Fruit fly (Drosophila melanogaster) whole organism, embryonic: ENCODE measurements around the gene CG31100.

ENCODE experiments used
- CG10979 ChIP-seq: fragments of 200-800 bp; sonication (Bioruptor generic); optimal IDR thresholded peaks from 2 replicates; lab custom pipeline; 2018; ENCODE audit warnings: missing biosample characterization, mild to moderate bottlenecking, missing genetic modification characterization, moderate library complexity
- CG11723 ChIP-seq: fragments of 200-800 bp; sonication (Bioruptor generic); optimal IDR thresholded peaks from 2 replicates; lab custom pipeline; 2017; ENCODE audit warnings: missing biosample characterization, mild to moderate bottlenecking, missing genetic modification characterization
- CG13287 ChIP-seq: fragments of 200-800 bp; sonication (Bioruptor generic); IDR thresholded peaks from 2 replicates; pipeline ENCODE4 v1.3.6; 2022; ENCODE audit warnings: missing biosample characterization, missing genetic modification characterization; ENCODE audit not compliant: partially characterized antibody
- CG13296 ChIP-seq: fragments of 200-800 bp; sonication (Bioruptor generic); optimal IDR thresholded peaks from 3 replicates; lab custom pipeline; 2018; ENCODE audit warnings: missing biosample characterization, mild to moderate bottlenecking, missing genetic modification characterization
- CG14667 ChIP-seq: fragments of 200-800 bp; sonication (Bioruptor generic); IDR thresholded peaks from 2 replicates; pipeline ENCODE4 v1.3.6; 2022; ENCODE audit warnings: missing biosample characterization, missing genetic modification characterization
- CG14965 ChIP-seq: fragments of 200-800 bp; sonication (Bioruptor generic); optimal IDR thresholded peaks from 2 replicates; lab custom pipeline; 2016; ENCODE audit warnings: missing biosample characterization, missing genetic modification characterization, borderline replicate concordance
- CG17568 ChIP-seq: fragments of 200-800 bp; sonication (Bioruptor generic); optimal IDR thresholded peaks from 2 replicates; lab custom pipeline; 2018; ENCODE audit warnings: missing biosample characterization, mild to moderate bottlenecking, missing genetic modification characterization, moderate library complexity
- CG17802 ChIP-seq: fragments of 200-800 bp; sonication (Bioruptor generic); optimal IDR thresholded peaks from 2 replicates; lab custom pipeline; 2018; ENCODE audit warnings: missing biosample characterization, mild to moderate bottlenecking, missing genetic modification characterization, moderate library complexity
- CG18476 ChIP-seq: fragments of 200-800 bp; sonication (Bioruptor generic); optimal IDR thresholded peaks from 2 replicates; lab custom pipeline; 2016; ENCODE audit warnings: missing biosample characterization, mild to moderate bottlenecking, missing genetic modification characterization
- CG2129 ChIP-seq: fragments of 200-800 bp; sonication (Bioruptor generic); IDR thresholded peaks from 2 replicates; pipeline ENCODE4 v1.3.6; 2022; ENCODE audit warnings: missing biosample characterization, missing genetic modification characterization; ENCODE audit not compliant: partially characterized antibody
- CG2202 ChIP-seq: fragments of 200-800 bp; sonication (Bioruptor generic); optimal IDR thresholded peaks from 2 replicates; lab custom pipeline; 2018; ENCODE audit warnings: missing biosample characterization, mild to moderate bottlenecking, missing genetic modification characterization
- CG34376 ChIP-seq: fragments of 200-800 bp; sonication (Bioruptor generic); optimal IDR thresholded peaks from 2 replicates; lab custom pipeline; 2018; ENCODE audit warnings: missing biosample characterization, mild to moderate bottlenecking, missing genetic modification characterization
- CG43689 ChIP-seq: fragments of 200-800 bp; sonication (Bioruptor generic); IDR thresholded peaks from 2 replicates; pipeline ENCODE4 v1.3.6; 2022; ENCODE audit warnings: missing biosample characterization, missing genetic modification characterization
- CG6813 ChIP-seq: fragments of 200-800 bp; sonication (Bioruptor generic); optimal IDR thresholded peaks from 2 replicates; lab custom pipeline; 2017; ENCODE audit warnings: missing biosample characterization, missing genetic modification characterization, mild to moderate bottlenecking, moderate library complexity, missing genetic modification reagents
- CG9932 ChIP-seq: fragments of 200-800 bp; sonication (Bioruptor generic); IDR thresholded peaks from 2 replicates; pipeline ENCODE4 v1.3.6; 2022; ENCODE audit warnings: missing biosample characterization, missing genetic modification characterization
- CTCF ChIP-seq: fragments of 200-800 bp; sonication (Bioruptor generic); optimal IDR thresholded peaks from 2 replicates; lab custom pipeline; 2017; ENCODE audit warnings: missing biosample characterization, mild to moderate bottlenecking, missing genetic modification characterization, moderate library complexity
- CrebB ChIP-seq: fragments of 200-800 bp; sonication (Bioruptor generic); optimal IDR thresholded peaks from 3 replicates; lab custom pipeline; 2018; ENCODE audit warnings: missing biosample characterization, mild to moderate bottlenecking, missing genetic modification characterization
- Dref ChIP-seq: fragments of 200-800 bp; sonication (Bioruptor generic); IDR thresholded peaks from 2 replicates; pipeline ENCODE4 v1.3.6; 2022; ENCODE audit warnings: missing biosample characterization, missing genetic modification characterization
- HmgZ ChIP-seq: fragments of 200-800 bp; sonication (Bioruptor generic); optimal IDR thresholded peaks from 2 replicates; lab custom pipeline; 2018; ENCODE audit warnings: missing biosample characterization, mild to moderate bottlenecking, missing genetic modification characterization
- Hmx ChIP-seq: fragments of 200-800 bp; sonication (Bioruptor generic); optimal IDR thresholded peaks from 2 replicates; lab custom pipeline; 2016; ENCODE audit warnings: missing biosample characterization, missing genetic modification characterization
- Hr51 ChIP-seq, 2 experiments: fragments of 200-800 bp; sonication (Bioruptor generic); optimal IDR thresholded peaks; 2 replicates in 1 of 2; 3 replicates in 1 of 2; lab custom pipeline; 2016 to 2018; ENCODE audit warnings: missing biosample characterization in 2 of 2, missing genetic modification characterization in 2 of 2, mild to moderate bottlenecking in 1 of 2, moderate library complexity in 1 of 2
- Lpt ChIP-seq: fragments of >200 bp; optimal IDR thresholded peaks from 2 replicates; lab custom pipeline; 2018; ENCODE audit warnings: missing biosample characterization, missing genetic modification characterization
- MBD-R2 ChIP-seq: fragments of 200-800 bp; sonication (Bioruptor generic); IDR thresholded peaks from 2 replicates; pipeline ENCODE4 v1.3.6; 2022; ENCODE audit warnings: missing biosample characterization, missing genetic modification characterization
- Nf-YB ChIP-seq: fragments of 200-800 bp; sonication (Bioruptor generic); optimal IDR thresholded peaks from 3 replicates; lab custom pipeline; 2019; ENCODE audit warnings: missing biosample characterization, mild to moderate bottlenecking, missing genetic modification characterization, moderate library complexity
- Side ChIP-seq: fragments of 200-800 bp; sonication (Bioruptor generic); optimal IDR thresholded peaks from 2 replicates; lab custom pipeline; 2016; ENCODE audit warnings: missing biosample characterization, missing genetic modification characterization
- Sin3A ChIP-seq: fragments of >200 bp; optimal IDR thresholded peaks from 2 replicates; lab custom pipeline; 2018
- Sox102F ChIP-seq: fragments of 200-800 bp; sonication (Bioruptor generic); optimal IDR thresholded peaks from 2 replicates; lab custom pipeline; 2018; ENCODE audit warnings: missing biosample characterization, mild to moderate bottlenecking, missing genetic modification characterization, moderate library complexity
- Sry-β ChIP-seq: fragments of 200-800 bp; sonication (Bioruptor generic); optimal IDR thresholded peaks from 2 replicates; lab custom pipeline; 2018; ENCODE audit warnings: missing biosample characterization, mild to moderate bottlenecking, missing genetic modification characterization, moderate library complexity
- Stat92E ChIP-seq, 3 experiments: fragments of >200 bp in 2 of 3; fragments of 200-800 bp in 1 of 3; sonication (Bioruptor generic) in 1 of 3; optimal IDR thresholded peaks; 2 replicates each; lab custom pipeline; 2017 to 2019; ENCODE audit warnings: missing biosample characterization in 3 of 3, missing genetic modification characterization in 3 of 3, mild to moderate bottlenecking in 1 of 3, moderate library complexity in 1 of 3
- Vsx1 ChIP-seq: fragments of 200-800 bp; sonication (Bioruptor generic); optimal IDR thresholded peaks from 2 replicates; lab custom pipeline; 2017; ENCODE audit warnings: missing biosample characterization, mild to moderate bottlenecking, missing genetic modification characterization, missing genetic modification reagents
- Xrp1 ChIP-seq: fragments of 200-800 bp; sonication (Bioruptor generic); IDR thresholded peaks from 2 replicates; pipeline ENCODE4 v1.3.6; 2022; ENCODE audit warnings: missing biosample characterization, missing genetic modification characterization
- ac ChIP-seq: fragments of 200-800 bp; sonication (Bioruptor generic); optimal IDR thresholded peaks from 3 replicates; lab custom pipeline; 2017; ENCODE audit warnings: missing biosample characterization, mild to moderate bottlenecking, missing genetic modification characterization
- br ChIP-seq: fragments of >200 bp; optimal IDR thresholded peaks from 2 replicates; lab custom pipeline; 2017
- corto ChIP-seq: fragments of 200-800 bp; sonication (Bioruptor generic); optimal IDR thresholded peaks from 2 replicates; lab custom pipeline; 2016; ENCODE audit warnings: missing biosample characterization, mild to moderate bottlenecking, missing genetic modification characterization, moderate library complexity
- crol ChIP-seq: fragments of 200-800 bp; sonication (Bioruptor generic); IDR thresholded peaks from 2 replicates; pipeline ENCODE4 v1.3.6; 2022; ENCODE audit warnings: missing biosample characterization, missing genetic modification characterization
- dpn ChIP-seq, 2 experiments: fragments of 200-800 bp; sonication (Bioruptor generic); optimal IDR thresholded peaks; 3 replicates each; lab custom pipeline; 2016; ENCODE audit warnings: missing biosample characterization in 2 of 2, missing genetic modification characterization in 2 of 2
- fd64A ChIP-seq: fragments of 200-800 bp; sonication (Bioruptor generic); optimal IDR thresholded peaks from 3 replicates; lab custom pipeline; 2018; ENCODE audit warnings: missing biosample characterization, mild to moderate bottlenecking, missing genetic modification characterization
- gro ChIP-seq: fragments of 200-800 bp; sonication (Bioruptor generic); optimal IDR thresholded peaks from 2 replicates; lab custom pipeline; 2016; ENCODE audit warnings: missing biosample characterization, missing genetic modification characterization
- inv ChIP-seq: fragments of 200-800 bp; sonication (Bioruptor generic); IDR thresholded peaks from 2 replicates; pipeline ENCODE4 v1.3.6; 2022; ENCODE audit warnings: missing biosample characterization, missing genetic modification characterization; ENCODE audit not compliant: partially characterized antibody
- jigr1 ChIP-seq: fragments of 200-800 bp; sonication (Bioruptor generic); IDR thresholded peaks from 3 replicates; pipeline ENCODE4 v1.3.6; 2022; ENCODE audit warnings: missing biosample characterization, missing genetic modification characterization
- ken ChIP-seq: fragments of 200-800 bp; sonication (Bioruptor generic); IDR thresholded peaks from 3 replicates; pipeline ENCODE4 v1.3.6; 2022; ENCODE audit warnings: missing biosample characterization, missing genetic modification characterization
- lab ChIP-seq: fragments of 200-800 bp; sonication (Bioruptor generic); optimal IDR thresholded peaks from 3 replicates; lab custom pipeline; 2017; ENCODE audit warnings: missing biosample characterization, missing genetic modification characterization, mild to moderate bottlenecking, moderate library complexity, missing genetic modification reagents
- lov ChIP-seq, 2 experiments: fragments of 200-800 bp in 1 of 2; fragments of >200 bp in 1 of 2; sonication (Bioruptor generic) in 1 of 2; IDR thresholded peaks in 1 of 2; optimal IDR thresholded peaks in 1 of 2; 2 replicates in 1 of 2; 3 replicates in 1 of 2; pipeline versions ENCODE4 v1.3.6 to Lab custom; 2017 to 2022; ENCODE audit warnings: missing biosample characterization in 1 of 2, missing genetic modification characterization in 1 of 2
- nau ChIP-seq: fragments of 200-800 bp; sonication (Bioruptor generic); optimal IDR thresholded peaks from 3 replicates; lab custom pipeline; 2017; ENCODE audit warnings: missing biosample characterization, mild to moderate bottlenecking, missing genetic modification characterization, missing genetic modification reagents
- pho ChIP-seq: fragments of 200-800 bp; sonication (Bioruptor generic); optimal IDR thresholded peaks from 2 replicates; lab custom pipeline; 2016; ENCODE audit warnings: missing biosample characterization, missing genetic modification characterization
- scrt ChIP-seq: fragments of 200-800 bp; sonication (Bioruptor generic); optimal IDR thresholded peaks from 2 replicates; lab custom pipeline; 2018; ENCODE audit warnings: missing biosample characterization, mild to moderate bottlenecking, missing genetic modification characterization, moderate library complexity
- ssp ChIP-seq: fragments of 200-800 bp; sonication (Bioruptor generic); IDR thresholded peaks from 2 replicates; pipeline ENCODE4 v1.3.6; 2022; ENCODE audit warnings: missing biosample characterization, missing genetic modification characterization
- tin ChIP-seq: fragments of 200-800 bp; sonication (Bioruptor generic); optimal IDR thresholded peaks from 3 replicates; lab custom pipeline; 2016; ENCODE audit warnings: missing biosample characterization, missing genetic modification characterization
- trh ChIP-seq: fragments of 200-800 bp; sonication (Bioruptor generic); optimal IDR thresholded peaks from 2 replicates; lab custom pipeline; 2016; ENCODE audit warnings: missing biosample characterization, missing genetic modification characterization

The CG31100 gene

dm6 chr3R:8992928-8993579 lies 10.4 kb downstream of the CG31100 start, which contains the start of gene CG11975 (continued):
- TF ChIP-seq ken (GFP tag; lab: Robert Waterston, UW) = peak; percentile 68; the same call in 1 of the 3 replicates
- TF ChIP-seq ac (GFP tag; lab: Kevin White, UChicago) = no peak
- no peak for TF ChIP-seq lov (optimal IDR thresholded peaks at IDR 0.05; lab: Kevin White, UChicago)
- no peak for TF ChIP-seq lov (GFP tag; IDR thresholded peaks at IDR 0.05; lab: Robert Waterston, UW)
- no peak for TF ChIP-seq CG13296 (GFP tag; lab: Kevin White, UChicago)
- TF ChIP-seq tin (GFP tag; lab: Kevin White, UChicago) = peak; percentile 71
- TF ChIP-seq HmgZ (tag; lab: Kevin White, UChicago) = peak; percentile 86
- TF ChIP-seq Lpt = no peak
- TF ChIP-seq CG14965 (GFP tag; lab: Kevin White, UChicago) = peak; percentile 6
- TF ChIP-seq CG2202 (tag; lab: Kevin White, UChicago) = no peak
- TF ChIP-seq Xrp1 (GFP tag; lab: Robert Waterston, UW) = peak; percentile 70; the same call in 1 of the 2 replicates
- peak; percentile 65 for TF ChIP-seq CG18476 (GFP tag; lab: Kevin White, UChicago)
- no peak for TF ChIP-seq CG11723
- TF ChIP-seq Side (GFP tag; lab: Kevin White, UChicago) = peak; percentile 83
- TF ChIP-seq fd64A (GFP tag; lab: Kevin White, UChicago) = no peak
- TF ChIP-seq CG10979 (tag; lab: Kevin White, UChicago) = peak; percentile 57
- peak; percentile 67 for TF ChIP-seq Dref
- TF ChIP-seq CTCF (GFP tag; lab: Kevin White, UChicago) = no peak
- no peak for TF ChIP-seq scrt (GFP tag; lab: Kevin White, UChicago)
- no peak for TF ChIP-seq jigr1 (GFP tag; lab: Robert Waterston, UW)
- no peak for TF ChIP-seq Sox102F (GFP tag; lab: Kevin White, UChicago)
- TF ChIP-seq Sry-β (GFP tag; lab: Kevin White, UChicago) = peak; percentile 98
- TF ChIP-seq corto (GFP tag; lab: Kevin White, UChicago) = no peak
- TF ChIP-seq trh (GFP tag; lab: Kevin White, UChicago) = peak; percentile 67
- TF ChIP-seq Hmx (GFP tag; lab: Kevin White, UChicago) = no peak
- no peak for TF ChIP-seq nau (GFP tag; lab: Kevin White, UChicago)
- peak; percentile 63 for TF ChIP-seq inv (GFP tag; lab: Robert Waterston, UW)
- peak; percentile 50; the same call in 1 of the 2 replicates for TF ChIP-seq CG2129
- TF ChIP-seq CG14667 (GFP tag; lab: Robert Waterston, UW) = 0 out of 2 replicates have a peak, but pooled peaks have one; percentile 12
- TF ChIP-seq CG9932 = peak; percentile 91
- peak in 1 of 2 experiments; percentile 86 for TF ChIP-seq Hr51 (GFP tag; optimal IDR thresholded peaks at IDR 0.05; lab: Kevin White, UChicago)
- TF ChIP-seq lab (GFP tag; lab: Kevin White, UChicago) = peak; percentile 87
- TF ChIP-seq CG17802 = peak; percentile 20
- TF ChIP-seq CG34376 (GFP tag; lab: Kevin White, UChicago) = peak; percentile 79
- no peak for TF ChIP-seq CG17568 (GFP tag; lab: Kevin White, UChicago)
- TF ChIP-seq CG13287 = peak; percentile 84
- TF ChIP-seq dpn (GFP tag; optimal IDR thresholded peaks at IDR 0.05; lab: Kevin White, UChicago) = peak; percentile 85 to 90
- no peak for TF ChIP-seq CrebB (tag; lab: Kevin White, UChicago)
- TF ChIP-seq crol (GFP tag; lab: Robert Waterston, UW) = no peak
- peak; percentile 91 for TF ChIP-seq pho
- peak; percentile 89 for TF ChIP-seq MBD-R2
- peak in 1 of 3 experiments; percentile 65 for TF ChIP-seq Stat92E (GFP tag; optimal IDR thresholded peaks at IDR 0.05; lab: Kevin White, UChicago)
- peak; percentile 86 for TF ChIP-seq gro (GFP tag; lab: Kevin White, UChicago)
- TF ChIP-seq Sin3A (lab: Kevin White, UChicago) = peak; percentile 93
- TF ChIP-seq ssp (GFP tag; lab: Robert Waterston, UW) = 0 out of 2 replicates have a peak, but pooled peaks have one; percentile 38
- no peak for TF ChIP-seq br (lab: Kevin White, UChicago)
- no peak for TF ChIP-seq Vsx1 (GFP tag; lab: Kevin White, UChicago)
- no peak for TF ChIP-seq CG43689
- peak; percentile 36 for TF ChIP-seq CG6813 (GFP tag; lab: Kevin White, UChicago)
- peak; percentile 21 for TF ChIP-seq Nf-YB (GFP tag; lab: Kevin White, UChicago)
